Worm (Caenorhabditis elegans) whole organism, L1 larva: Measurements from ENCODE around the gene F13H10.3.

Experiments used
- C04F5.9 ChIP-seq: sonication (generic microtip); optimal IDR thresholded peaks from 2 replicates; lab custom pipeline; 2016; ENCODE audit warnings: missing genetic modification characterization, missing compliant biosample characterization
- C16A3.4 ChIP-seq: fragments of 150-350 bp; optimal IDR thresholded peaks from 2 replicates; lab custom pipeline; 2014; ENCODE audit warnings: missing biosample characterization, missing genetic modification characterization
- C34B4.2 ChIP-seq: sonication (generic microtip); optimal IDR thresholded peaks from 2 replicates; lab custom pipeline; 2017; ENCODE audit warnings: mild to moderate bottlenecking, missing genetic modification characterization, missing compliant biosample characterization
- F16B12.6 ChIP-seq: fragments of 150-350 bp; optimal IDR thresholded peaks from 2 replicates; lab custom pipeline; 2014; ENCODE audit warnings: missing biosample characterization, missing genetic modification characterization
- aha-1 ChIP-seq: fragments of 150-350 bp; optimal IDR thresholded peaks from 2 replicates; lab custom pipeline; 2014; ENCODE audit warnings: missing biosample characterization, missing genetic modification characterization
- alr-1 ChIP-seq: fragments of 200-800 bp; sonication (Bioruptor generic); optimal IDR thresholded peaks from 2 replicates; lab custom pipeline; 2018; ENCODE audit warnings: borderline replicate concordance, mild to moderate bottlenecking, missing genetic modification characterization, missing compliant biosample characterization
- aly-2 ChIP-seq: fragments of 150-350 bp; optimal IDR thresholded peaks from 2 replicates; lab custom pipeline; 2014; ENCODE audit warnings: missing biosample characterization, missing genetic modification characterization
- ama-1 ChIP-seq: fragments of 150-350 bp; optimal IDR thresholded peaks from 2 replicates; lab custom pipeline; 2014
- blmp-1 ChIP-seq: fragments of 150-350 bp; optimal IDR thresholded peaks from 2 replicates; lab custom pipeline; 2014; ENCODE audit warnings: missing biosample characterization, missing genetic modification characterization
- ceh-88 ChIP-seq: fragments of 200-800 bp; sonication (Bioruptor generic); IDR thresholded peaks from 2 replicates; pipeline ENCODE4 v1.3.6; 2022; ENCODE audit warnings: missing genetic modification characterization, missing compliant biosample characterization
- dpl-1 ChIP-seq, 3 experiments: fragments of 150-350 bp in 2 of 3; sonication (generic microtip) in 1 of 3; optimal IDR thresholded peaks; 2 replicates each; lab custom pipeline; 2014 to 2017; ENCODE audit warnings: missing biosample characterization in 3 of 3, missing genetic modification characterization in 3 of 3, missing genetic modification reagents in 3 of 3
- efl-1 ChIP-seq, 4 experiments: fragments of 150-350 bp; optimal IDR thresholded peaks in 3 of 4; peaks in 1 of 4; 1 replicate in 1 of 4; 2 replicates in 3 of 4; lab custom pipeline; 2014; ENCODE audit warnings: missing biosample characterization in 2 of 4, missing genetic modification characterization in 2 of 4, missing genetic modification reagents in 2 of 4
- egl-13 ChIP-seq: sonication (generic microtip); optimal IDR thresholded peaks from 2 replicates; lab custom pipeline; 2016; ENCODE audit warnings: missing genotype, missing genetic modification reagents, missing genetic modification characterization, missing compliant biosample characterization
- elt-2 ChIP-seq: sonication (generic microtip); optimal IDR thresholded peaks from 2 replicates; lab custom pipeline; 2016; ENCODE audit warnings: missing genetic modification characterization, mild to moderate bottlenecking, inconsistent platforms, missing compliant biosample characterization, missing genetic modification reagents
- fkh-8 ChIP-seq: sonication (generic microtip); optimal IDR thresholded peaks from 2 replicates; lab custom pipeline; 2016; ENCODE audit warnings: mild to moderate bottlenecking, missing genetic modification characterization, missing compliant biosample characterization
- grh-1 ChIP-seq: fragments of 200-800 bp; sonication (Bioruptor generic); IDR thresholded peaks from 2 replicates; pipeline ENCODE4 v1.3.6; 2022; ENCODE audit warnings: missing genetic modification reagents, missing genetic modification characterization, missing compliant biosample characterization
- hlh-4 ChIP-seq: sonication (generic microtip); optimal IDR thresholded peaks from 2 replicates; lab custom pipeline; 2016; ENCODE audit warnings: mild to moderate bottlenecking, missing genetic modification characterization, missing compliant biosample characterization
- irx-1 ChIP-seq: sonication (generic microtip); optimal IDR thresholded peaks from 2 replicates; lab custom pipeline; 2016; ENCODE audit warnings: missing genetic modification characterization, missing compliant biosample characterization
- isw-1 ChIP-seq: fragments of 200-800 bp; sonication (Bioruptor generic); IDR thresholded peaks from 2 replicates; pipeline ENCODE4 v1.3.6; 2022; ENCODE audit warnings: missing genetic modification characterization, missing compliant biosample characterization
- lir-3 ChIP-seq: sonication (generic microtip); optimal IDR thresholded peaks from 2 replicates; lab custom pipeline; 2016; ENCODE audit warnings: mild to moderate bottlenecking, missing genetic modification characterization, moderate library complexity, missing compliant biosample characterization; ENCODE audit not compliant: poor library complexity
- lsy-2 ChIP-seq, 2 experiments: fragments of 150-350 bp; optimal IDR thresholded peaks; 2 replicates each; lab custom pipeline; 2014; ENCODE audit warnings: missing biosample characterization in 2 of 2, missing genetic modification characterization in 2 of 2
- mdl-1 ChIP-seq, 2 experiments: fragments of 150-350 bp; optimal IDR thresholded peaks; 2 replicates each; lab custom pipeline; 2014 to 2017; ENCODE audit warnings: missing biosample characterization in 2 of 2, missing genetic modification characterization in 2 of 2, inconsistent platforms in 1 of 2
- mef-2 ChIP-seq: fragments of 150-350 bp; optimal IDR thresholded peaks from 2 replicates; lab custom pipeline; 2014; ENCODE audit warnings: missing biosample characterization, missing genetic modification characterization
- mep-1 ChIP-seq: fragments of 150-350 bp; optimal IDR thresholded peaks from 2 replicates; lab custom pipeline; 2014; ENCODE audit warnings: missing biosample characterization, missing genetic modification characterization
- nhr-11 ChIP-seq: fragments of 150-350 bp; optimal IDR thresholded peaks from 2 replicates; lab custom pipeline; 2014; ENCODE audit warnings: missing biosample characterization, missing genetic modification characterization
- nhr-12 ChIP-seq: sonication (generic microtip); optimal IDR thresholded peaks from 2 replicates; lab custom pipeline; 2017; ENCODE audit warnings: missing biosample characterization, missing genetic modification characterization
- nhr-20 ChIP-seq: sonication (generic microtip); optimal IDR thresholded peaks from 2 replicates; lab custom pipeline; 2016; ENCODE audit warnings: mild to moderate bottlenecking, missing genetic modification characterization, missing compliant biosample characterization
- nhr-47 ChIP-seq: sonication (generic microtip); optimal IDR thresholded peaks from 2 replicates; lab custom pipeline; 2016; ENCODE audit warnings: mild to moderate bottlenecking, missing genetic modification characterization, moderate library complexity, missing compliant biosample characterization
- nhr-76 ChIP-seq: sonication (generic microtip); optimal IDR thresholded peaks from 2 replicates; lab custom pipeline; 2017; ENCODE audit warnings: missing biosample characterization, missing genetic modification characterization
- nhr-77 ChIP-seq: fragments of 150-350 bp; optimal IDR thresholded peaks from 2 replicates; lab custom pipeline; 2014; ENCODE audit warnings: missing biosample characterization, missing genetic modification characterization
- nhr-84 ChIP-seq: sonication (generic microtip); optimal IDR thresholded peaks from 2 replicates; lab custom pipeline; 2017; ENCODE audit warnings: missing biosample characterization, missing genetic modification characterization
- pag-3 ChIP-seq: sonication (generic microtip); optimal IDR thresholded peaks from 2 replicates; lab custom pipeline; 2017; ENCODE audit warnings: missing genetic modification characterization, mild to moderate bottlenecking, missing compliant biosample characterization, antibody characterized with exemption, borderline replicate concordance; ENCODE audit not compliant: insufficient read depth
- pax-3 ChIP-seq: fragments of 200-800 bp; sonication (Bioruptor generic); optimal IDR thresholded peaks from 2 replicates; lab custom pipeline; 2018; ENCODE audit warnings: mild to moderate bottlenecking, missing genetic modification characterization, moderate library complexity, missing compliant biosample characterization
- rnt-1 ChIP-seq: sonication (generic microtip); optimal IDR thresholded peaks from 2 replicates; lab custom pipeline; 2016; ENCODE audit warnings: mild to moderate bottlenecking, missing genetic modification characterization, moderate library complexity, missing compliant biosample characterization
- sox-4 ChIP-seq: sonication (generic microtip); optimal IDR thresholded peaks from 2 replicates; lab custom pipeline; 2016; ENCODE audit warnings: missing genetic modification characterization, missing compliant biosample characterization
- swsn-7 ChIP-seq: sonication (generic microtip); optimal IDR thresholded peaks from 2 replicates; lab custom pipeline; 2016; ENCODE audit warnings: missing genetic modification characterization, missing compliant biosample characterization
- tbx-2 ChIP-seq: sonication (generic microtip); optimal IDR thresholded peaks from 2 replicates; lab custom pipeline; 2016; ENCODE audit warnings: missing genetic modification characterization, missing compliant biosample characterization
- tlp-1 ChIP-seq: fragments of 150-350 bp; optimal IDR thresholded peaks from 2 replicates; lab custom pipeline; 2014; ENCODE audit warnings: missing biosample characterization, missing genetic modification characterization
- unc-30 ChIP-seq: sonication (generic microtip); optimal IDR thresholded peaks from 2 replicates; lab custom pipeline; 2017; ENCODE audit warnings: missing biosample characterization, missing genetic modification characterization
- unc-98 ChIP-seq: fragments of 200-800 bp; sonication (Bioruptor generic); IDR thresholded peaks from 2 replicates; pipeline ENCODE4 v1.3.6; 2022; ENCODE audit warnings: missing genetic modification characterization, missing compliant biosample characterization
- vab-15 ChIP-seq: sonication (generic microtip); optimal IDR thresholded peaks from 2 replicates; lab custom pipeline; 2017; ENCODE audit warnings: missing genotype, mild to moderate bottlenecking, missing genetic modification characterization, missing compliant biosample characterization
- xbp-1 ChIP-seq: sonication (generic microtip); optimal IDR thresholded peaks from 2 replicates; lab custom pipeline; 2016; ENCODE audit warnings: missing genetic modification characterization, missing compliant biosample characterization
- zag-1 ChIP-seq: fragments of 150-350 bp; optimal IDR thresholded peaks from 2 replicates; lab custom pipeline; 2014; ENCODE audit warnings: missing biosample characterization, missing genetic modification characterization
- ztf-4 ChIP-seq: fragments of 150-350 bp; optimal IDR thresholded peaks from 2 replicates; lab custom pipeline; 2014; ENCODE audit warnings: missing biosample characterization, missing genetic modification characterization

The F13H10.3 gene

DNA sequence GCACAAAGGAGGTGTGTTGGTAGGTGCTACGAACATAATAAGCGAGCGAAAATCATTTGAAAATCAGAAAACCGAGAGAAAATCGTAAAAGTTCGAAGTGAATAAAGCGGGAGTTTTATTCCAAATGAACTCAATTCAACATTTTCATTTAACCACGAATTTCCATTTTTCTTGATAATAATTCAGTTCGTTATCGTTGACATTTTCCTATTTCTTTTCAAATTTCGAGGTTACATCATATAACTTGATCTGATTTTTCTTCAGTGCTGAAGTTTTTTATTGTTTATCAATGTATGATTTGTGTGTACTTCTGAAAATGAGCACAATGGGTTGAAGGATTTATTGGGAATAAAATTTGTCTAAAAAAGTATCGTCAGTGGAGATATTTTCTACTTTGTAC lies 15.9 kb upstream of the F13H10.3 start:
- TF ChIP-seq mep-1 (tag; lab: Kevin White, UChicago) (no peak), elt-2 (tag; lab: Kevin White, UChicago) (peak; percentile 71)

DNA sequence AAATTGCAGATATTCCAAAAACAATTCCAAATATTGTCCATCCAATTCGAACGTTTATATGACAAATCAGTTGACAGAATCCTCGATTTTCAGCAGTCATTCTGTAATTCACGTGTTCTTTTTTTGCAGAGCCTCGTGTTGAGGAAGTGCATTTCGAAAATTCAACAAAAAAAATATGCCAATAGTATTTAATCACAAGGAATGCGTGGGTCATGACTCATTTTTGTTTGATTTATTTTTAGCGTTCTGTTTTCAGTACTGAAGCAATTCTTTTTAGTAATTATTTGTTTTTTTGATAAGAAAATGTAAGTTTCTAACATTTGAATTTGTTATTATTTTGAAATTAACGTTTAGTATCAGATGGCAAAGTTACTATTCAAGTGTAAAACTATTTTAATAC lies 15.1 kb upstream of the F13H10.3 start, which contains the start of gene hrg-4:
Gene hrg-4, minus strand, starts transcription at position 101 of the 400 bp plus-strand sequence.
- TF ChIP-seq nhr-77 (tag; lab: Kevin White, UChicago) (no peak), blmp-1 (tag; lab: Kevin White, UChicago) (no peak), efl-1 (optimal IDR thresholded peaks at IDR 0.05; lab: Kevin White, UChicago) (no peak), efl-1 (GFP tag; optimal IDR thresholded peaks at IDR 0.05 in 1 of 2; lab: Kevin White, UChicago) (no peak), irx-1 (tag; lab: Kevin White, UChicago) (no peak), ama-1 (lab: Kevin White, UChicago) (no peak), C34B4.2 (tag; lab: Kevin White, UChicago) (no peak), hlh-4 (no peak), nhr-76 (no peak)

DNA sequence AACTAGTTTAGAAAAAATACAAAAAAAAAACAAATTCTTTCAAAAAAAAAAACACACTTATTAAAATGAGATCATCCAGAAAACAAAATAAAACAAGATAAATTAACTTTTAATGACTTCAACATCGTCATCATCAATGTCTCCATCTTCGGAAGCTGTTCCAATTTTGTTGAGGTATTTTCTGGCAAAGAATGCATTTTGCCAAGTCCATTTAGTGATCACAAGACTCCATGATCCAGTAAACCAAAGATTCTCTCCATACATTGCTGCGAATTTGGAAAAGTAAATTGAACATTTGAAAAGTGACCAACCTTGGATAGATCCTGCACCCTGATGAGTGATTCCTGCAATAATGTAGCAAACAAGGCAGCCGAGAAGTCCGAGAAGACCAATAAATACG lies 14.4 kb upstream of the F13H10.3 start:
- TF ChIP-seq isw-1 (GFP tag; lab: Robert Waterston, UW) = no peak

DNA sequence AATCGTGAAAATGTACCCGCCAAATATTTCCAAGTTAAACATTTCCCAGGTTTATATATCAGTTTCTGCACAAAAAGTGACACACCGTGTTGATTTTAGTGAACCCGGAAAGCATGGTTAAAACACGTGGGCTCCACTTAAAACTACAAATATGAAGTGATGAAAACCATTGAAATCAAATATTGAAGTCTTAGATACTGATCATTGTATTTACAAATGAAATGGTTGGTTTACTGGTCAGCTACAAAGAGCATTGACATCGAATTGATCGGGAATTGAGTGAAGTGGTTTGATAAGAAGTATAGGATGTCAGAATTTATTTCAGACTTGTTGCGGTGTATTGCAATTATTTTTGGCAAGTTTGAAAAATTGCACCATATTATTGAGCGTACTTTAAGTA lies 13.7 kb upstream of the F13H10.3 start, which contains the start of gene hrg-5:
Gene hrg-5, minus strand, starts transcription at position 17 of the 400 bp plus-strand sequence.
- TF ChIP-seq nhr-84 (tag; lab: Kevin White, UChicago) = no peak
- TF ChIP-seq nhr-47 = no peak
- TF ChIP-seq nhr-11 (tag; lab: Kevin White, UChicago) = no peak
- TF ChIP-seq nhr-20 (tag; lab: Kevin White, UChicago) = no peak
- no peak for TF ChIP-seq C16A3.4
- no peak for TF ChIP-seq tlp-1
- no peak for TF ChIP-seq sox-4 (tag; lab: Kevin White, UChicago)
- TF ChIP-seq isw-1 (GFP tag; lab: Robert Waterston, UW) = no peak
- no peak for TF ChIP-seq unc-98 (GFP tag; lab: Robert Waterston, UW)
- TF ChIP-seq dpl-1 (GFP tag; optimal IDR thresholded peaks at IDR 0.05; lab: Kevin White, UChicago) = no peak

DNA sequence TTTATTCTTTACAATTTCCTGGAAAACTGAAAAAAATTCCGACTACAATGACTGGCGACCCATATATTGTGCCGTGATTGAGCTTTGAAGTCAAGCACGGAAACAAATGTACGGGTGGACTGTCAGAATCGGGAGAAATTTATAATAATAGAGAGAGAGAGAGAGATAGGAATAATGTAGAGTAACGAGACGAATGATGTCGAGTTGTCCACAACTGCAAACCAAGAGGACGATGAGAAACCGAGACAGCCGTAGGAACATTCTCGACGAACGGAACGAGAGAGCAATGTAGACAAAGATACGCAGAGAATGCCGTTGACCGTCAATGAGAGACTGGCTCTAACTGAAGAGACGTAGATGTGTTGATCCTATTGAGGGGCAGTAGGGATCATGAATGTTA lies 11.8 kb upstream of the F13H10.3 start:
- TF ChIP-seq lsy-2 (tag; optimal IDR thresholded peaks at IDR 0.05; lab: Kevin White, UChicago) (peak; percentile 78 to 81), mdl-1 (tag; optimal IDR thresholded peaks at IDR 0.05; lab: Kevin White, UChicago) (peak in 1 of 2 experiments; percentile 72), C16A3.4 (peak; percentile 69), nhr-84 (tag; lab: Kevin White, UChicago) (no peak), C04F5.9 (tag; lab: Kevin White, UChicago) (no peak), egl-13 (tag; lab: Kevin White, UChicago) (peak; percentile 64), alr-1 (tag; lab: Kevin White, UChicago) (no peak), ztf-4 (tag; lab: Kevin White, UChicago) (peak; percentile 92), mep-1 (tag; lab: Kevin White, UChicago) (peak; percentile 92), zag-1 (tag; lab: Kevin White, UChicago) (no peak), nhr-12 (tag; lab: Kevin White, UChicago) (no peak), nhr-20 (tag; lab: Kevin White, UChicago) (peak; percentile 92), grh-1 (GFP tag; lab: Robert Waterston, UW) (peak; percentile 56), lir-3 (peak; percentile 35), rnt-1 (peak; percentile 77), nhr-11 (tag; lab: Kevin White, UChicago) (no peak), mef-2 (tag; lab: Kevin White, UChicago) (peak; percentile 54), vab-15 (tag; lab: Kevin White, UChicago) (no peak), unc-30 (tag; lab: Kevin White, UChicago) (no peak), aly-2 (peak; percentile 74), tlp-1 (no peak), pag-3 (tag; lab: Kevin White, UChicago) (peak; percentile 91), sox-4 (tag; lab: Kevin White, UChicago) (no peak), F16B12.6 (tag; lab: Kevin White, UChicago) (peak; percentile 33), aha-1 (tag; lab: Kevin White, UChicago) (no peak), swsn-7 (peak; percentile 90), ceh-88 (GFP tag; lab: Robert Waterston, UW) (peak; percentile 56), tbx-2 (tag; lab: Kevin White, UChicago) (peak; percentile 78), isw-1 (GFP tag; lab: Robert Waterston, UW) (no peak), xbp-1 (tag; lab: Kevin White, UChicago) (peak; percentile 82), pax-3 (tag; lab: Kevin White, UChicago) (no peak), fkh-8 (tag; lab: Kevin White, UChicago) (peak; percentile 68), elt-2 (tag; lab: Kevin White, UChicago) (peak; percentile 9)
